Worm (Caenorhabditis elegans): ENCODE measurements around the gene gei-1.

- TF ChIP-seq dao-5 (tag; optimal IDR thresholded peaks at IDR 0.05): no peak
- TF ChIP-seq him-1 (tag; optimal IDR thresholded peaks at IDR 0.05): no peak
- TF ChIP-seq W03F9.2 (tag; optimal IDR thresholded peaks at IDR 0.05): no peak
These were observed 12.9 kb upstream of the gei-1 start for ce11 chrIII:3331767-3332166.
